Worm (Caenorhabditis elegans): ENCODE results near the gene ptr-13.

DNA sequence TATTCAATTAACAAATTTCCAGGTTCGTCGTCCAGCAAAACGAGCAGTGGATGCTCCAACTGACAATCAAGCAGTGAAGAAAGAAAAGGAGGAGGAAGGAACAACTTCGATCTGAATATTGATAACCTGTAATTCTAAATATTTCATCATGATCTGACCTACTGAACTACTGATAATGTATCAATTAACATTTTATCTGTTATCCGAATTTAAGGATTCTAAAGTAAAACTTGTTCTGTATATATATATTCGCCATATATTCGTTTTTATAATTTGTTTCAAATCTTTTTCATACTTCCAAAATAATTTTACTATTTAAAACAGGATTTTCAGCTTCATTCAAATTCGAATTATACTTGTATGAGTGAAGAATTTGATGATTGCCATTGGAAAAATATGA is 54.5 kb downstream of the ptr-13 start, which contains the start of gene apc-17:
- TF ChIP-seq ets-7 (tag; optimal IDR thresholded peaks at IDR 0.05) (no peak), pes-1 (GFP tag; IDR thresholded peaks at IDR 0.05) (no peak), aly-1 (tag; optimal IDR thresholded peaks at IDR 0.05) (no peak), ama-1 (optimal IDR thresholded peaks at IDR 0.05) (no peak), ceh-13 (GFP tag; optimal IDR thresholded peaks at IDR 0.05) (no peak), F13C5.2 (tag; optimal IDR thresholded peaks at IDR 0.05) (no peak), scrt-1 (GFP tag; IDR thresholded peaks at IDR 0.05) (no peak), hmbx-1 (tag; optimal IDR thresholded peaks at IDR 0.05) (no peak), tra-4 (tag; optimal IDR thresholded peaks at IDR 0.05) (no peak), B0310.2 (tag; optimal IDR thresholded peaks at IDR 0.05) (no peak), tbx-37 (GFP tag; conservative IDR thresholded peaks at IDR 0.05) (no peak), hnd-1 (tag; optimal IDR thresholded peaks at IDR 0.05) (no peak), tbx-11 (GFP tag; IDR thresholded peaks at IDR 0.05) (no peak)
